Worm (Caenorhabditis elegans) whole organism, midembryonic: ENCODE measurements around the gene T05C12.4.

Experiments used
- flt-1 ChIP-seq: fragments of 200-800 bp; sonication (Bioruptor generic); IDR thresholded peaks from 2 replicates; pipeline ENCODE4 v1.3.6; 2022; ENCODE audit warnings: missing genetic modification characterization, missing compliant biosample characterization
- klf-2 ChIP-seq: fragments of 200-800 bp; sonication (Bioruptor generic); conservative IDR thresholded peaks from 2 replicates; pipeline ENCODE4 v1.3.6; 2022; ENCODE audit warnings: missing genetic modification reagents, missing genetic modification characterization, missing compliant biosample characterization
- med-1 ChIP-seq: sonication (generic microtip); optimal IDR thresholded peaks from 2 replicates; lab custom pipeline; 2017; ENCODE audit warnings: missing genetic modification characterization, mild to moderate bottlenecking, missing compliant biosample characterization, antibody characterized with exemption, missing genetic modification reagents; ENCODE audit not compliant: insufficient read depth

DNA sequence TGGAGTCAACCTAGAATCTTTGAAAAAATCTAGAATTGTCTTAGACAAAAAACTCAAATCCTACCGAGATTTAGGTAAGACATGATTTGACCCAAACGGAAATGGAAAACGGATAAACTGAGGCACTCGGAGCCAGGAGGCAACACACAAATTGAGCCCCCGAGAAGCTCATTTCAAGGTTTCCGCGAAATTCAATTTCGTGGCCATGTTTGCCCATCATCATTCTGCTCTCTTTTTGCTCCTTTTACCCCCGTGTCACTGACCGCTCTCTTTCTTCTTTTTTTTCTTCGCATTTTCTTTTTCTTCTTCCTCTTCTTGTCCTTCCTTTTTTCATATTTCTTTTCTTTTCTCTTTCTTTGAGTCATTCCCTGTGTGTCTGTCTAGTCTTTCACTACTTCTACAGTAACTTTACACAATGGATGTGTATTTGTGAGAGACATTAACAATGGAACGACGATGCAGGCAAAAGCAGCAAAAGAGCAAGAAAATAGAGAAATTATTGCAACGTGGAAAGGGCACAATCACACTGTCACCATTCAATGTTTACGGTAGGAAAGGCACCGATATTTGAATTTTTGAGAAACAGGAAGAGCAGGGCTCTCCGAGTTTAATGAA lies 27.4 kb downstream of the T05C12.4 start:
- TF ChIP-seq med-1 (GFP tag; lab: Kevin White, UChicago) (no peak), klf-2 (GFP tag; lab: Robert Waterston, UW) (no peak), flt-1 (GFP tag; lab: Robert Waterston, UW) (no peak)
